Worm (Caenorhabditis elegans): ENCODE measurements around the gene C38D9.2.
A peak's percentile ranks its signal among the peaks of the same experiment; 100 is the strongest.

Gene C38D9.2

DNA sequence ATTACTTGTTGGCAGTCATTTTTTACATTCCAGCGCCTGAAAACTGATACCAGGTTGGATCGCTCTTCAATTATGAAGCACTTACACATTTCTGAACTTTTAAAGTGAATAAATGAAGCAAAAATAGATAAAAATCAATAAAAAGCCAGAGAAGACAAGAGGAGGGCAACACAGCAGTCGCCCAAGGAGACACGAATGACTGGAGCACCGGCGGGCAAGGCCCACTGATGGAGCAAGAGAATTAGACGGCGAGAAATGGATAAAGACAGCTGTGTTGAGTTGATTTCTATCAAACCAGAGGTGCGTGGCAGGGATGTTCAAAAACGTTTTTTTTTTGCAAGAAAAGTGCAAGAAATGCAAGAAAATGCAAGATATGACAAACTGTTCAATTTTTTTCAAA lies 27.7 kb upstream of the C38D9.2 start:
- TF ChIP-seq Y79H2A.3 (GFP tag; conservative IDR thresholded peaks at IDR 0.05) (no peak), let-526 (GFP tag; IDR thresholded peaks at IDR 0.05) (no peak), lin-54 (GFP tag; optimal IDR thresholded peaks at IDR 0.05) (no peak), ama-1 (optimal IDR thresholded peaks at IDR 0.05) (no peak), ama-1 (GFP tag; optimal IDR thresholded peaks at IDR 0.05) (no peak), egrh-3 (GFP tag; IDR thresholded peaks at IDR 0.05) (no peak)

DNA sequence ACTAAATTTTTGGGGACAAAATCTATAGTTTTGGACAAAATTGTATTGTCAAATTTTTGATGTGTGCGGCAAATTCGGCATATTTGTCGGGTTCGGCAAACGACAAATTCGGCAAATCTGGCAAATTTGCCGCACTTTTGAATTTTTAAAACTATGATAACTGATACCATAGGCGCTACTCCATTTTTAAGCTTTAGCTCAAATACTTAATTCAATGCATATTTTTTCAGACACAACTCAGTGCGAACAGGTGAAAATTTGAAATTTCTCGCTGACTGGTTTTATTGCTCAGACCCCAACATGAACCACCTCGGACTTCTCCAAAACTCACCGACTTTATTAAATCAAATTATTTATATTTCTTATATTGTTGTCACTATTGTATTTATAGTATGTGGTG lies 26.7 kb upstream of the C38D9.2 start, which contains the start of gene srz-25:
TSS of gene srz-25 (plus strand) at position 301 of the 400 bp plus-strand sequence.
- TF ChIP-seq ceh-58 (GFP tag; IDR thresholded peaks at IDR 0.05) (no peak), K11D2.4 (GFP tag; IDR thresholded peaks at IDR 0.05) (no peak), F49E8.2 (tag; optimal IDR thresholded peaks at IDR 0.05; ENCODE audit: insufficient read depth) (no peak), attf-6 (GFP tag; IDR thresholded peaks at IDR 0.05) (no peak), nfya-1 (tag; optimal IDR thresholded peaks at IDR 0.05; ENCODE audit: borderline replicate concordance, insufficient read depth) (no peak), ceh-91 (GFP tag; IDR thresholded peaks at IDR 0.05) (no peak), efl-1 (GFP tag; optimal IDR thresholded peaks at IDR 0.05) (no peak), ceh-100 (GFP tag; IDR thresholded peaks at IDR 0.05) (no peak), dox-1 (GFP tag; IDR thresholded peaks at IDR 0.05) (no peak), ceh-27 (GFP tag; optimal IDR thresholded peaks at IDR 0.05) (no peak), hmg-1.2 (GFP tag; IDR thresholded peaks at IDR 0.05) (no peak), B0261.1 (tag; optimal IDR thresholded peaks at IDR 0.05) (no peak), lsy-27 (tag; optimal IDR thresholded peaks at IDR 0.05; ENCODE audit: borderline replicate concordance, insufficient read depth) (no peak)

DNA sequence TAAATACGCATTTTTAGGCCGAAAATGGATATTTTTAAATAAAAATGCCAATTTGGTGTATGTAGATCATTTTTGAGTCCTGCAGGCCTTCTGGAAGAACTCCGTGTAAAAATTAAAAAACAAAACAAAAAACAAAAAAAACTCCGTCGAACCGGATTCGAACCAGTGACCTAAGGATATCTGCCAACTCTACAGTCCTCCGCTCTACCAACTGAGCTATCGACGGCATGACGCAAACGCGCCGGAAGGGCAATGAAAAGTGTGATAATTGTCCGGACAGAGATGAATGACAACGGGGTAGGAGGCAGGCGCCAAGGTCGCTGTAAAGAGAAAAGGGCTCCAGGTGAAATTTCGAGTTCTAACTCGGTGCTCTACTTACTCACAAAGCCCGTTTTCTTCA lies 24.6 kb upstream of the C38D9.2 start:
- TF ChIP-seq him-1 (tag; optimal IDR thresholded peaks at IDR 0.05) (peak; percentile 36), ztf-6 (GFP tag; IDR thresholded peaks at IDR 0.05) (no peak), aptf-2 (GFP tag; conservative IDR thresholded peaks at IDR 0.05) (0 out of 2 replicates have a peak, but pooled peaks have one; percentile 22), pbrm-1 (GFP tag; IDR thresholded peaks at IDR 0.05) (peak; percentile 56; the same call in 1 of the 2 replicates), rpc-1 (optimal IDR thresholded peaks at IDR 0.05) (peak; percentile 63), rpc-1 (tag; optimal IDR thresholded peaks at IDR 0.05) (peak; percentile 82), snpc-4 (GFP tag; optimal IDR thresholded peaks at IDR 0.05) (no peak), snpc-4 (tag; optimal IDR thresholded peaks at IDR 0.05) (peak in 2 of 4 experiments; percentile 45 to 75), ztf-3 (GFP tag; optimal IDR thresholded peaks at IDR 0.05) (no peak), F22D6.2 (tag; optimal IDR thresholded peaks at IDR 0.05) (no peak), nhr-90 (tag; optimal IDR thresholded peaks at IDR 0.05) (peak; percentile 20), nhr-120 (GFP tag; IDR thresholded peaks at IDR 0.05) (0 out of 2 replicates have a peak, but pooled peaks have one; percentile 67), B0261.1 (tag; optimal IDR thresholded peaks at IDR 0.05) (peak; percentile 80), D2030.7 (GFP tag; IDR thresholded peaks at IDR 0.05) (0 out of 2 replicates have a peak, but pooled peaks have one; percentile 18), hmg-1.2 (GFP tag; IDR thresholded peaks at IDR 0.05) (peak; percentile 55), attf-6 (GFP tag; IDR thresholded peaks at IDR 0.05) (peak; percentile 78), snpc-3.4 (tag; optimal IDR thresholded peaks at IDR 0.05) (no peak), dox-1 (GFP tag; IDR thresholded peaks at IDR 0.05) (peak; percentile 43; the same call in 1 of the 2 replicates), F49E8.2 (tag; optimal IDR thresholded peaks at IDR 0.05; ENCODE audit: insufficient read depth) (no peak), tbp1 (GFP tag; optimal IDR thresholded peaks at IDR 0.05) (peak; percentile 90), rec-8 (tag; optimal IDR thresholded peaks at IDR 0.05) (peak; percentile 22 to 35), lin-26 (GFP tag; IDR thresholded peaks at IDR 0.05) (peak; percentile 69), die-1 (tag; optimal IDR thresholded peaks at IDR 0.05) (peak; percentile 68), hmg-20 (GFP tag; IDR thresholded peaks at IDR 0.05) (0 out of 2 replicates have a peak, but pooled peaks have one; percentile 20), ztf-25 (GFP tag; IDR thresholded peaks at IDR 0.05) (0 out of 2 replicates have a peak, but pooled peaks have one; percentile 57)

Data from whole organism, young adult.